Worm (Caenorhabditis elegans): Measurements from ENCODE around the gene F28H7.3.

DNA sequence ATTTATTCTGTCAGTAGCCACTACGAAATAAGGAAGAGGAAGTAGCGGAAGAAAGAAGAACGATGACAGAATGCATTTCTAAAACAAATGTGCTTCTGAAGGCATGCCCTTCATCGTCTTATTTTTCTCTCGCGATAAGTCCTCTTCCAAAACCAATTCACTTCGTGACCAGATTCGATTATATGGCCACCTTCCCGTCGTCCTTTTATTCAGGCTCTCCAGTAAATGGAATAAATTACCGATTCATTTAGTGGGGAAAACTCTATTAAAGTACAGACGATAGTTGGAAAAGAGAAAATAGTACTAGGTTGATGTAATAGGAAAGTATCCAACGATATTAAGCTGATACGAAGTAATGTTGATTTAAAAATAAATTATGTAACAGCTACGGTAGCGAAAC lies 29.3 kb downstream of the F28H7.3 start:
- TF ChIP-seq elt-3 (tag; optimal IDR thresholded peaks at IDR 0.05), result no peak
- TF ChIP-seq nhr-237 (tag; optimal IDR thresholded peaks at IDR 0.05), result no peak
- no peak for TF ChIP-seq egl-27 (tag; optimal IDR thresholded peaks at IDR 0.05)

Data from whole organism, L3 larva.